Worm (Caenorhabditis elegans) whole organism, late embryonic: ENCODE data around the gene Y48E1B.8.

Experiments
- F13H6.1 ChIP-seq: sonication (generic microtip); optimal IDR thresholded peaks from 2 replicates; lab custom pipeline; 2016; ENCODE audit warnings: missing genetic modification characterization, missing compliant biosample characterization
- K02D7.2 ChIP-seq: sonication (generic microtip); optimal IDR thresholded peaks from 2 replicates; lab custom pipeline; 2017; ENCODE audit warnings: mild to moderate bottlenecking, missing genetic modification characterization, missing compliant biosample characterization
- K09A11.1 ChIP-seq: sonication (generic microtip); optimal IDR thresholded peaks from 2 replicates; lab custom pipeline; 2017; ENCODE audit warnings: antibody characterized with exemption, mild to moderate bottlenecking, missing genetic modification characterization, missing compliant biosample characterization; ENCODE audit not compliant: insufficient read depth
- T23F11.4 ChIP-seq: fragments of 200-800 bp; sonication (Bioruptor generic); optimal IDR thresholded peaks from 2 replicates; lab custom pipeline; 2018; ENCODE audit warnings: mild to moderate bottlenecking, missing genetic modification characterization, missing compliant biosample characterization
- Y22D7AL.16 ChIP-seq: sonication (generic microtip); optimal IDR thresholded peaks from 2 replicates; lab custom pipeline; 2016; ENCODE audit warnings: missing genetic modification characterization, missing compliant biosample characterization
- ahr-1 ChIP-seq: sonication (generic microtip); optimal IDR thresholded peaks from 2 replicates; lab custom pipeline; 2016; ENCODE audit warnings: missing genetic modification characterization, missing compliant biosample characterization
- ceh-24 ChIP-seq: sonication (generic microtip); optimal IDR thresholded peaks from 2 replicates; lab custom pipeline; 2016; ENCODE audit warnings: mild to moderate bottlenecking, missing genetic modification characterization, missing compliant biosample characterization
- ceh-30 ChIP-seq: fragments of 150-350 bp; optimal IDR thresholded peaks from 2 replicates; lab custom pipeline; 2014; ENCODE audit warnings: missing biosample characterization, missing genetic modification characterization
- ceh-31 ChIP-seq: sonication (generic microtip); optimal IDR thresholded peaks from 2 replicates; lab custom pipeline; 2016; ENCODE audit warnings: missing genetic modification characterization, missing compliant biosample characterization
- ceh-34 ChIP-seq: sonication (generic microtip); optimal IDR thresholded peaks from 2 replicates; lab custom pipeline; 2016; ENCODE audit warnings: mild to moderate bottlenecking, missing genetic modification characterization, missing compliant biosample characterization
- ceh-45 ChIP-seq: fragments of 200-800 bp; sonication (Bioruptor generic); IDR thresholded peaks from 2 replicates; pipeline ENCODE4 v1.3.6; 2022; ENCODE audit warnings: missing genetic modification reagents, missing genetic modification characterization, missing compliant biosample characterization
- ceh-48 ChIP-seq: sonication (generic microtip); optimal IDR thresholded peaks from 2 replicates; lab custom pipeline; 2016; ENCODE audit warnings: missing genetic modification characterization, inconsistent platforms, missing compliant biosample characterization
- ceh-6 ChIP-seq: fragments of 200-800 bp; sonication (Bioruptor generic); optimal IDR thresholded peaks from 2 replicates; lab custom pipeline; 2018; ENCODE audit warnings: mild to moderate bottlenecking, missing genetic modification characterization, missing compliant biosample characterization
- ceh-9 ChIP-seq: sonication (generic microtip); optimal IDR thresholded peaks from 2 replicates; lab custom pipeline; 2016; ENCODE audit warnings: mild to moderate bottlenecking, missing genetic modification characterization, inconsistent platforms, missing compliant biosample characterization
- elt-2 ChIP-seq: sonication (generic microtip); optimal IDR thresholded peaks from 2 replicates; lab custom pipeline; 2016; ENCODE audit warnings: missing genetic modification reagents, missing genetic modification characterization, missing compliant biosample characterization
- eyg-1 ChIP-seq: sonication (generic microtip); optimal IDR thresholded peaks from 2 replicates; lab custom pipeline; 2016; ENCODE audit warnings: missing genotype, missing genetic modification characterization, missing compliant biosample characterization
- fkh-10 ChIP-seq: fragments of 150-350 bp; optimal IDR thresholded peaks from 2 replicates; lab custom pipeline; 2014; ENCODE audit warnings: missing biosample characterization, missing genetic modification reagents, missing genetic modification characterization
- fkh-6 ChIP-seq: sonication (generic microtip); optimal IDR thresholded peaks from 2 replicates; lab custom pipeline; 2016; ENCODE audit warnings: missing genetic modification characterization, missing compliant biosample characterization
- hlh-15 ChIP-seq: sonication (generic microtip); optimal IDR thresholded peaks from 2 replicates; lab custom pipeline; 2016; ENCODE audit warnings: missing genetic modification characterization, missing compliant biosample characterization
- hlh-8 ChIP-seq: sonication (generic microtip); optimal IDR thresholded peaks from 2 replicates; lab custom pipeline; 2016; ENCODE audit warnings: missing genotype, missing genetic modification characterization, missing compliant biosample characterization
- madf-2 ChIP-seq: sonication (generic microtip); optimal IDR thresholded peaks from 2 replicates; lab custom pipeline; 2017; ENCODE audit warnings: missing genetic modification characterization, missing compliant biosample characterization
- mec-3 ChIP-seq: sonication (generic microtip); optimal IDR thresholded peaks from 2 replicates; lab custom pipeline; 2016; ENCODE audit warnings: borderline replicate concordance, missing genetic modification characterization, missing compliant biosample characterization
- nhr-11 ChIP-seq: fragments of 150-350 bp; optimal IDR thresholded peaks from 2 replicates; lab custom pipeline; 2014; ENCODE audit warnings: missing biosample characterization, missing genetic modification characterization
- npax-4 ChIP-seq: sonication (generic microtip); optimal IDR thresholded peaks from 2 replicates; lab custom pipeline; 2016; ENCODE audit warnings: missing genetic modification characterization, missing compliant biosample characterization
- pag-3 ChIP-seq: sonication (generic microtip); optimal IDR thresholded peaks from 2 replicates; lab custom pipeline; 2016; ENCODE audit warnings: missing compliant biosample characterization, missing genetic modification characterization, borderline replicate concordance
- pat-9 ChIP-seq: fragments of 200-800 bp; sonication (Bioruptor generic); optimal IDR thresholded peaks from 2 replicates; lab custom pipeline; 2018; ENCODE audit warnings: mild to moderate bottlenecking, missing genetic modification characterization, moderate library complexity, missing compliant biosample characterization
- pha-2 ChIP-seq: sonication (generic microtip); optimal IDR thresholded peaks from 2 replicates; lab custom pipeline; 2017; ENCODE audit warnings: mild to moderate bottlenecking, missing genetic modification characterization, missing compliant biosample characterization
- pqm-1 ChIP-seq: sonication (generic microtip); optimal IDR thresholded peaks from 2 replicates; lab custom pipeline; 2016; ENCODE audit warnings: missing genetic modification characterization, missing compliant biosample characterization
- rnt-1 ChIP-seq: sonication (generic microtip); optimal IDR thresholded peaks from 2 replicates; lab custom pipeline; 2016; ENCODE audit warnings: missing genetic modification characterization, missing compliant biosample characterization
- tbx-7 ChIP-seq: sonication (generic microtip); optimal IDR thresholded peaks from 2 replicates; lab custom pipeline; 2016; ENCODE audit warnings: missing genotype, missing genetic modification characterization, missing compliant biosample characterization
- ttx-3 ChIP-seq: sonication (generic microtip); optimal IDR thresholded peaks from 2 replicates; lab custom pipeline; 2016; ENCODE audit warnings: missing genetic modification reagents, missing genetic modification characterization, missing compliant biosample characterization
- unc-55 ChIP-seq: sonication (generic microtip); optimal IDR thresholded peaks from 2 replicates; lab custom pipeline; 2017; ENCODE audit warnings: missing biosample characterization, missing genetic modification reagents, missing genetic modification characterization
- unc-86 ChIP-seq: sonication (generic microtip); optimal IDR thresholded peaks from 2 replicates; lab custom pipeline; 2016; ENCODE audit warnings: missing genetic modification characterization, missing compliant biosample characterization
- zip-5 ChIP-seq: sonication (generic microtip); optimal IDR thresholded peaks from 2 replicates; lab custom pipeline; 2016; ENCODE audit warnings: missing genetic modification characterization, missing compliant biosample characterization

Y48E1B.8 gene

ce11 chrII:13613096-13613495, 27.6 kb downstream of the Y48E1B.8 start, which contains the start of gene gst-15:
Gene gst-15, minus strand, starts transcription at chrII:13613196.
- TF ChIP-seq Y22D7AL.16 (tag; lab: Kevin White, UChicago) (no peak), madf-2 (tag; lab: Kevin White, UChicago) (no peak), K09A11.1 (tag; lab: Kevin White, UChicago) (no peak), ceh-6 (no peak), pqm-1 (tag; lab: Kevin White, UChicago) (no peak), fkh-6 (tag; lab: Kevin White, UChicago) (no peak), ceh-24 (tag; lab: Kevin White, UChicago) (no peak), npax-4 (tag; lab: Kevin White, UChicago) (no peak), unc-86 (no peak)

ce11 chrII:13614516-13614915, 29.0 kb downstream of the Y48E1B.8 start:
- TF ChIP-seq pag-3 (tag; lab: Kevin White, UChicago), result no peak
- TF ChIP-seq pha-2 (tag; lab: Kevin White, UChicago), result no peak

ce11 chrII:13616000-13616399, 30.5 kb downstream of the Y48E1B.8 start, which contains the start of gene gst-14:
Gene gst-14, minus strand, starts transcription at chrII:13616100.
- TF ChIP-seq rnt-1 (no peak), Y22D7AL.16 (tag; lab: Kevin White, UChicago) (no peak), nhr-11 (no peak), hlh-8 (tag; lab: Kevin White, UChicago) (no peak), ceh-30 (tag; lab: Kevin White, UChicago) (no peak), ceh-31 (no peak), T23F11.4 (GFP tag; lab: Kevin White, UChicago) (no peak), hlh-15 (tag; lab: Kevin White, UChicago) (no peak), eyg-1 (tag; lab: Kevin White, UChicago) (no peak)

- TF ChIP-seq ceh-34 (tag; lab: Kevin White, UChicago) (no peak), F13H6.1 (tag; lab: Kevin White, UChicago) (no peak), ceh-45 (GFP tag; lab: Robert Waterston, UW) (no peak), zip-5 (tag; lab: Kevin White, UChicago) (no peak), ceh-9 (no peak), K02D7.2 (tag; lab: Kevin White, UChicago) (no peak), unc-55 (GFP tag; lab: Kevin White, UChicago) (no peak), hlh-8 (tag; lab: Kevin White, UChicago) (no peak)
Measured at ce11 chrII:13617808-13618207, 32.3 kb downstream of the Y48E1B.8 start, which contains the start of gene gst-12. Gene gst-12, minus strand, starts transcription at chrII:13618061.

ce11 chrII:13624330-13624729, 38.8 kb downstream of the Y48E1B.8 start, which contains the start of gene gst-16:
Gene gst-16, minus strand, starts transcription at chrII:13624440.
- TF ChIP-seq hlh-8 (tag; lab: Kevin White, UChicago), result no peak
- no peak for TF ChIP-seq zip-5 (tag; lab: Kevin White, UChicago)
- TF ChIP-seq tbx-7 (tag; lab: Kevin White, UChicago), result no peak
- TF ChIP-seq K09A11.1 (tag; lab: Kevin White, UChicago), result no peak
- TF ChIP-seq ttx-3, result no peak
- TF ChIP-seq unc-55 (GFP tag; lab: Kevin White, UChicago), result no peak
- no peak for TF ChIP-seq elt-2 (tag; lab: Kevin White, UChicago)
- TF ChIP-seq, all 69 proteins: peak for 0

ce11 chrII:13627001-13627400, 41.5 kb downstream of the Y48E1B.8 start, which contains the start of gene gst-19:
Gene gst-19, minus strand, starts transcription at chrII:13627145.
- TF ChIP-seq ceh-45 (GFP tag; lab: Robert Waterston, UW), result no peak
- no peak for TF ChIP-seq ahr-1 (tag; lab: Kevin White, UChicago)
- no peak for TF ChIP-seq ceh-24 (tag; lab: Kevin White, UChicago)
- no peak for TF ChIP-seq fkh-10
- TF ChIP-seq T23F11.4 (GFP tag; lab: Kevin White, UChicago), result no peak
- no peak for TF ChIP-seq zip-5 (tag; lab: Kevin White, UChicago)
- TF ChIP-seq ceh-48 (tag; lab: Kevin White, UChicago), result no peak
- no peak for TF ChIP-seq mec-3 (tag; lab: Kevin White, UChicago)
- TF ChIP-seq ttx-3, result no peak
- no peak for TF ChIP-seq pqm-1 (tag; lab: Kevin White, UChicago)
- no peak for TF ChIP-seq pat-9 (tag; lab: Kevin White, UChicago)
- TF ChIP-seq, all 69 proteins: peak for 0
